Fruit fly (Drosophila melanogaster) whole organism, prepupa: ENCODE results near the gene RpS28b.

Source experiments
- Blimp-1 ChIP-seq: fragments of 200-800 bp; sonication (Bioruptor generic); optimal IDR thresholded peaks from 3 replicates; lab custom pipeline; 2017; ENCODE audit warnings: missing biosample characterization, missing genetic modification characterization, mild to moderate bottlenecking, moderate library complexity, missing genetic modification reagents
- CG11294 ChIP-seq: fragments of 200-800 bp; sonication (Bioruptor generic); IDR thresholded peaks from 2 replicates; pipeline ENCODE4 v1.3.6; 2022; ENCODE audit warnings: missing biosample characterization, missing genetic modification characterization
- CG32006 ChIP-seq: fragments of 200-800 bp; sonication (Bioruptor generic); optimal IDR thresholded peaks from 3 replicates; lab custom pipeline; 2017; ENCODE audit warnings: missing biosample characterization, mild to moderate bottlenecking, missing genetic modification characterization
- CG6854 ChIP-seq: fragments of 200-800 bp; sonication (Bioruptor generic); optimal IDR thresholded peaks from 2 replicates; lab custom pipeline; 2017; ENCODE audit warnings: missing biosample characterization, mild to moderate bottlenecking, missing genetic modification characterization
- Ets21C ChIP-seq: fragments of 200-800 bp; sonication (Bioruptor generic); optimal IDR thresholded peaks from 3 replicates; lab custom pipeline; 2016; ENCODE audit warnings: missing biosample characterization, missing genetic modification characterization
- Lpt ChIP-seq: fragments of 200-800 bp; sonication (Bioruptor generic); optimal IDR thresholded peaks from 3 replicates; lab custom pipeline; 2016; ENCODE audit warnings: missing biosample characterization, missing genetic modification characterization
- Met ChIP-seq: fragments of 200-800 bp; sonication (Bioruptor generic); optimal IDR thresholded peaks from 3 replicates; lab custom pipeline; 2016; ENCODE audit warnings: missing biosample characterization, missing genetic modification characterization
- fd85E ChIP-seq: fragments of 200-800 bp; sonication (Bioruptor generic); optimal IDR thresholded peaks from 3 replicates; lab custom pipeline; 2016; ENCODE audit warnings: missing biosample characterization, missing genetic modification characterization
- fkh ChIP-seq: fragments of 200-800 bp; sonication (Bioruptor generic); optimal IDR thresholded peaks from 3 replicates; lab custom pipeline; 2017; ENCODE audit warnings: missing biosample characterization, mild to moderate bottlenecking, missing genetic modification characterization, moderate library complexity
- net ChIP-seq: fragments of 200-800 bp; sonication (Bioruptor generic); optimal IDR thresholded peaks from 3 replicates; lab custom pipeline; 2016; ENCODE audit warnings: missing biosample characterization, missing genetic modification characterization

DNA sequence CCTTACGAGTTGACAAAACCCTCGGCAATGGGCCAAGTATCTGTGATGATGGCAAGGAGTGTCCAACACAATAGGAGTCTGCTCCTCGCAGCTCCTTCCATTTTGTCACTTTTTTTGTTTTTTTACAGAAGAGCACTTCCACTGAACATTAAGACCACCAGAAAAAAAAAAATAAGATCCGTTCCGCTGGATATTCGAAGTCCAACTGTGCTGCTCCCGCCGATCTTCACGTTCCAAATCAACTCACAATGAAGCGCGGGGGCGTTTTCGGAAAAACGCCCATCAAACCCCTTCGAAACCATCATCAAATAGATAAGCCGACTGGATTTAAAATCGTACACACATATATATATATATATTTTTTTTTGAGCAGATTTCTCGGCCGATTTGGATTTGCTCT lies 16.8 kb downstream of the RpS28b start, which contains the start of gene Cubn:
- TF ChIP-seq Ets21C (GFP tag; lab: Kevin White, UChicago) (no peak), Lpt (GFP tag; lab: Kevin White, UChicago) (no peak), Met (no peak), CG32006 (GFP tag; lab: Kevin White, UChicago) (no peak), Blimp-1 (GFP tag; lab: Kevin White, UChicago) (no peak), fkh (GFP tag; lab: Kevin White, UChicago) (no peak), net (no peak), CG11294 (GFP tag; lab: Robert Waterston, UW) (no peak), CG6854 (no peak), fd85E (GFP tag; lab: Kevin White, UChicago) (no peak)
